Worm (Caenorhabditis elegans) whole organism, young adult: ENCODE data around the gene T26G10.5.

ENCODE experiments used
- B0019.2 ChIP-seq: fragments of 200-800 bp; sonication (Bioruptor generic); conservative IDR thresholded peaks from 2 replicates; pipeline ENCODE4 v1.3.6; 2022; ENCODE audit warnings: missing genetic modification reagents, missing genetic modification characterization, missing compliant biosample characterization
- B0336.3 ChIP-seq: fragments of 200-800 bp; sonication (Bioruptor generic); IDR thresholded peaks from 2 replicates; pipeline ENCODE4 v1.3.6; 2022; ENCODE audit warnings: missing genetic modification characterization, missing compliant biosample characterization
- D2030.7 ChIP-seq: fragments of 200-800 bp; sonication (Bioruptor generic); IDR thresholded peaks from 2 replicates; pipeline ENCODE4 v1.3.6; 2022; ENCODE audit warnings: missing genetic modification reagents, missing genetic modification characterization, missing compliant biosample characterization
- F22D6.2 ChIP-seq: sonication (generic microtip); optimal IDR thresholded peaks from 2 replicates; lab custom pipeline; 2016; ENCODE audit warnings: mild to moderate bottlenecking, missing genetic modification characterization, missing compliant biosample characterization
- F39B2.1 ChIP-seq: fragments of 200-800 bp; sonication (Bioruptor generic); IDR thresholded peaks from 2 replicates; pipeline ENCODE4 v1.3.6; 2022; ENCODE audit warnings: missing genetic modification reagents, missing genetic modification characterization, missing compliant biosample characterization
- F52B5.7 ChIP-seq: sonication (generic microtip); optimal IDR thresholded peaks from 2 replicates; lab custom pipeline; 2016; ENCODE audit warnings: mild to moderate bottlenecking, missing genetic modification characterization, missing compliant biosample characterization
- Y67H2A.10 ChIP-seq: fragments of 200-800 bp; sonication (Bioruptor generic); conservative IDR thresholded peaks from 2 replicates; pipeline ENCODE4 v1.3.6; 2022; ENCODE audit warnings: missing genetic modification reagents, missing genetic modification characterization, missing compliant biosample characterization
- Y79H2A.3 ChIP-seq: fragments of 200-800 bp; sonication (Bioruptor generic); conservative IDR thresholded peaks from 2 replicates; pipeline ENCODE4 v1.3.6; 2022; ENCODE audit warnings: missing genetic modification reagents, missing genetic modification characterization, missing compliant biosample characterization
- ama-1 ChIP-seq, 3 experiments: fragments of 150-350 bp in 1 of 3; sonication (generic microtip) in 2 of 3; optimal IDR thresholded peaks; 2 replicates each; lab custom pipeline; 2014 to 2018; ENCODE audit warnings: missing biosample characterization in 2 of 3, missing genetic modification characterization in 2 of 3, missing genetic modification reagents in 2 of 3
- atf-7 ChIP-seq: sonication (generic microtip); optimal IDR thresholded peaks from 2 replicates; lab custom pipeline; 2017; ENCODE audit warnings: mild to moderate bottlenecking, missing genetic modification characterization, missing compliant biosample characterization
- attf-3 ChIP-seq: fragments of 200-800 bp; sonication (Bioruptor generic); conservative IDR thresholded peaks from 2 replicates; pipeline ENCODE4 v1.3.6; 2022; ENCODE audit warnings: missing genetic modification reagents, missing genetic modification characterization, missing compliant biosample characterization
- attf-5 ChIP-seq: fragments of 200-800 bp; sonication (Bioruptor generic); optimal IDR thresholded peaks from 2 replicates; lab custom pipeline; 2018; ENCODE audit warnings: mild to moderate bottlenecking, missing genetic modification characterization, missing compliant biosample characterization
- attf-6 ChIP-seq: fragments of 200-800 bp; sonication (Bioruptor generic); IDR thresholded peaks from 2 replicates; pipeline ENCODE4 v1.3.6; 2022; ENCODE audit warnings: missing genetic modification reagents, missing genetic modification characterization, missing compliant biosample characterization
- cebp-2 ChIP-seq: fragments of 200-800 bp; sonication (Bioruptor generic); IDR thresholded peaks from 2 replicates; pipeline ENCODE4 v1.3.6; 2022; ENCODE audit warnings: missing genetic modification characterization, missing compliant biosample characterization
- ceh-100 ChIP-seq: fragments of 200-800 bp; sonication (Bioruptor generic); IDR thresholded peaks from 2 replicates; pipeline ENCODE4 v1.3.6; 2022; ENCODE audit warnings: missing genetic modification reagents, missing genetic modification characterization, missing compliant biosample characterization
- ceh-79 ChIP-seq: sonication (generic microtip); optimal IDR thresholded peaks from 2 replicates; lab custom pipeline; 2017; ENCODE audit warnings: mild to moderate bottlenecking, missing genetic modification characterization, missing compliant biosample characterization
- chd-7 ChIP-seq: sonication (generic microtip); optimal IDR thresholded peaks from 2 replicates; lab custom pipeline; 2016; ENCODE audit warnings: mild to moderate bottlenecking, missing genetic modification characterization, moderate library complexity, missing compliant biosample characterization
- dox-1 ChIP-seq: fragments of 200-800 bp; sonication (Bioruptor generic); IDR thresholded peaks from 2 replicates; pipeline ENCODE4 v1.3.6; 2022; ENCODE audit warnings: missing genetic modification reagents, missing genetic modification characterization, missing compliant biosample characterization
- dpl-1 ChIP-seq: fragments of 150-350 bp; optimal IDR thresholded peaks from 2 replicates; lab custom pipeline; 2014; ENCODE audit warnings: missing biosample characterization, missing genetic modification reagents, missing genetic modification characterization
- efl-1 ChIP-seq: fragments of 150-350 bp; optimal IDR thresholded peaks from 2 replicates; lab custom pipeline; 2014; ENCODE audit warnings: missing biosample characterization, missing genetic modification reagents, missing genetic modification characterization
- egl-18 ChIP-seq: fragments of 200-800 bp; sonication (Bioruptor generic); IDR thresholded peaks from 2 replicates; pipeline ENCODE4 v1.3.6; 2022; ENCODE audit warnings: missing genetic modification reagents, missing genetic modification characterization, missing compliant biosample characterization
- egrh-3 ChIP-seq: fragments of 200-800 bp; sonication (Bioruptor generic); IDR thresholded peaks from 2 replicates; pipeline ENCODE4 v1.3.6; 2022; ENCODE audit warnings: missing genetic modification reagents, missing genetic modification characterization, missing compliant biosample characterization
- ets-4 ChIP-seq: fragments of 200-800 bp; sonication (Bioruptor generic); optimal IDR thresholded peaks from 2 replicates; lab custom pipeline; 2018; ENCODE audit warnings: mild to moderate bottlenecking, missing genetic modification characterization, missing compliant biosample characterization
- lag-1 ChIP-seq: fragments of 200-800 bp; sonication (Bioruptor generic); IDR thresholded peaks from 2 replicates; pipeline ENCODE4 v1.3.6; 2022; ENCODE audit warnings: missing genetic modification reagents, missing genetic modification characterization, missing compliant biosample characterization
- let-526 ChIP-seq: fragments of 200-800 bp; sonication (Bioruptor generic); IDR thresholded peaks from 2 replicates; pipeline ENCODE4 v1.3.6; 2022; ENCODE audit warnings: missing genetic modification reagents, missing genetic modification characterization, missing compliant biosample characterization
- lin-40 ChIP-seq: sonication (generic microtip); optimal IDR thresholded peaks from 2 replicates; lab custom pipeline; 2016; ENCODE audit warnings: missing genetic modification characterization, mild to moderate bottlenecking, missing compliant biosample characterization, missing genotype, missing genetic modification reagents
- lin-54 ChIP-seq: fragments of 200-800 bp; sonication (Bioruptor generic); optimal IDR thresholded peaks from 2 replicates; lab custom pipeline; 2018; ENCODE audit warnings: mild to moderate bottlenecking, missing genetic modification characterization, missing compliant biosample characterization
- madf-3 ChIP-seq: fragments of 200-800 bp; sonication (Bioruptor generic); IDR thresholded peaks from 2 replicates; pipeline ENCODE4 v1.3.6; 2022; ENCODE audit warnings: missing genetic modification reagents, missing genetic modification characterization, missing compliant biosample characterization
- madf-6 ChIP-seq: fragments of 200-800 bp; sonication (Bioruptor generic); IDR thresholded peaks from 2 replicates; pipeline ENCODE4 v1.3.6; 2022; ENCODE audit warnings: missing genetic modification reagents, missing genetic modification characterization, missing compliant biosample characterization
- mes-4 ChIP-seq: sonication (generic microtip); optimal IDR thresholded peaks from 2 replicates; lab custom pipeline; 2016; ENCODE audit warnings: missing genotype, missing genetic modification characterization, missing compliant biosample characterization
- mxl-1 ChIP-seq: sonication (generic microtip); optimal IDR thresholded peaks from 2 replicates; lab custom pipeline; 2016; ENCODE audit warnings: missing genetic modification characterization, missing compliant biosample characterization
- nfyb-1 ChIP-seq: fragments of 200-800 bp; sonication (Bioruptor generic); IDR thresholded peaks from 2 replicates; pipeline ENCODE4 v1.3.6; 2022; ENCODE audit warnings: missing genetic modification reagents, missing genetic modification characterization, missing compliant biosample characterization
- nhr-80 ChIP-seq: sonication (generic microtip); optimal IDR thresholded peaks from 2 replicates; lab custom pipeline; 2016; ENCODE audit warnings: missing genetic modification characterization, missing compliant biosample characterization
- rec-8 ChIP-seq, 2 experiments: sonication (generic microtip); optimal IDR thresholded peaks; 2 replicates each; lab custom pipeline; 2016; ENCODE audit warnings: mild to moderate bottlenecking in 2 of 2, missing genetic modification characterization in 2 of 2, missing genetic modification reagents in 2 of 2, missing genotype in 2 of 2, missing biosample characterization in 1 of 2, missing compliant biosample characterization in 1 of 2, moderate library complexity in 1 of 2
- sptf-2 ChIP-seq: fragments of 200-800 bp; sonication (Bioruptor generic); optimal IDR thresholded peaks from 2 replicates; lab custom pipeline; 2018; ENCODE audit warnings: mild to moderate bottlenecking, missing genetic modification characterization, missing compliant biosample characterization
- tlf-1 ChIP-seq: fragments of 200-800 bp; sonication (Bioruptor generic); optimal IDR thresholded peaks from 2 replicates; lab custom pipeline; 2018; ENCODE audit warnings: mild to moderate bottlenecking, missing genetic modification characterization, missing compliant biosample characterization
- unc-62 ChIP-seq: fragments of 150-350 bp; optimal IDR thresholded peaks from 2 replicates; lab custom pipeline; 2014; ENCODE audit warnings: missing biosample characterization, missing genetic modification reagents, missing genetic modification characterization
- ztf-22 ChIP-seq: fragments of 200-800 bp; sonication (Bioruptor generic); optimal IDR thresholded peaks from 2 replicates; lab custom pipeline; 2018; ENCODE audit warnings: mild to moderate bottlenecking, missing genetic modification characterization, moderate library complexity, missing compliant biosample characterization
- ztf-26 ChIP-seq: sonication (generic microtip); optimal IDR thresholded peaks from 2 replicates; lab custom pipeline; 2017; ENCODE audit warnings: missing genetic modification characterization, missing compliant biosample characterization
- ztf-28 ChIP-seq: fragments of 200-800 bp; sonication (Bioruptor generic); IDR thresholded peaks from 2 replicates; pipeline ENCODE4 v1.3.6; 2022; ENCODE audit warnings: missing genetic modification reagents, missing genetic modification characterization, missing compliant biosample characterization
- ztf-3 ChIP-seq: fragments of 200-800 bp; sonication (Bioruptor generic); optimal IDR thresholded peaks from 2 replicates; lab custom pipeline; 2018; ENCODE audit warnings: mild to moderate bottlenecking, missing genetic modification characterization, missing compliant biosample characterization

T26G10.5 gene

DNA sequence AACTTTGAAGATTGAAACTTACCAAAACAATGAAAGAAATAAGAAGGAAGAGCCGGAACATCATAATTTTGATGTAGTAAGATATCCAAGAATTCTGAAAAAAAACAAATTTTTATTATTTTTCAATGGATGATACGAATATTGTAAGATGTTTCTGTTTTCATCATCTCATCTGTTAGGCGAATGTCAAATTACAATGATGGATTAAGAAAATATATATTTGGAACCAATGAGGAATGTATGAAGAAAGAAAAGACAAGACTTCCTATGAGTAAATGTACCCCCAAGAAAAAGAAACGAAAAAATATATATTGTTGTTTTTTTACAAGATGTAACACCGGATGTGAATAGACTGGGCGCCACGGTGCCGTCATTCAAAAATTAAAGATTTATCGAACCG is at the start of gene T26G10.5:
TSS of gene T26G10.5 (minus strand) at position 101 of the 400 bp plus-strand sequence.
- TF ChIP-seq unc-62 = no peak

DNA sequence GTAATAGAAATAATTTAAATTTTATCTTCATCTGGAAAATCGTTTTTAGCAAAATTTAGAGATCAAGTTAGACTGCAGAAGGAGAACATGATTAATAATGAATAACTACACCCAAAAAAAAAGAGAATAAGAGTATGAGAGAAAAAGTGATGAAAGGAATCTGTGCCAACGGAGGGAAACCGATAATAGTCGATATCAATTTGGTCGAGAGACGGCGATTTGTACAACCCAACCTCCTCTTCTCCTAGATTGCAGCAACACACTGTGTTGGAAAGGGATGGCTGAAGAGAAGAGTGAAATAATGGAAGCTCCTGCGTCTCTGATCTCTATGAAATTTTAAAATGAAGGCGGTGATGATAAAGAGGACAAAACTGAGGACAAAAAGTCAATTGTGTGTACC is 48.3 kb upstream of the T26G10.5 start:
- TF ChIP-seq attf-5 (GFP tag; lab: Kevin White, UChicago) = peak; percentile 34
- peak; percentile 30 for TF ChIP-seq ets-4 (GFP tag; lab: Kevin White, UChicago)
- peak; percentile 96 for TF ChIP-seq nhr-80 (tag; lab: Kevin White, UChicago)
- TF ChIP-seq ceh-100 (GFP tag; lab: Robert Waterston, UW) = no peak
- 0 out of 2 replicates have a peak, but pooled peaks have one; percentile 24 for TF ChIP-seq nfyb-1 (GFP tag; lab: Robert Waterston, UW)
- 0 out of 2 replicates have a peak, but pooled peaks have one; percentile 40 for TF ChIP-seq dox-1 (GFP tag; lab: Robert Waterston, UW)

DNA sequence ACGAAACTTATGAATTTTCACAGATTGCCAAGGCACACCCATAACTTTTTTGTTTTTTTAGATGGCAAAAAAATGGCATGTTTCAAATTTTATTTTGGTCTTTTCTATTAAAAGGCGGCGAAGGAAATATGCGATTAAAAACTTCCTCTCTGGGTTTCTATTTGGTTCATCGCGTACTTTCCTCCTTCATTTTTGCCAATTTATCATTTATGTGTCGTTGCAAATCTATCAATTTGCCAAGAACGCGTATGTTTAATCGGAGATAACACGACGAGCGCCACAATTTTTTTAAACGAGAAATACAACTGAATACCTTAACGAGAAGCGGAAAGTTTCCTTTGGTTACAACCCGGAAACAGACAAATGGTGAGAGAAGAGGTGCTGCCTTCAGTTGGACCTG is 46.3 kb upstream of the T26G10.5 start:
- no peak for TF ChIP-seq ama-1 (optimal IDR thresholded peaks at IDR 0.05; lab: Kevin White, UChicago)
- TF ChIP-seq ama-1 (GFP tag; optimal IDR thresholded peaks at IDR 0.05; lab: Kevin White, UChicago) = no peak
- TF ChIP-seq nhr-80 (tag; lab: Kevin White, UChicago) = peak; percentile 76

DNA sequence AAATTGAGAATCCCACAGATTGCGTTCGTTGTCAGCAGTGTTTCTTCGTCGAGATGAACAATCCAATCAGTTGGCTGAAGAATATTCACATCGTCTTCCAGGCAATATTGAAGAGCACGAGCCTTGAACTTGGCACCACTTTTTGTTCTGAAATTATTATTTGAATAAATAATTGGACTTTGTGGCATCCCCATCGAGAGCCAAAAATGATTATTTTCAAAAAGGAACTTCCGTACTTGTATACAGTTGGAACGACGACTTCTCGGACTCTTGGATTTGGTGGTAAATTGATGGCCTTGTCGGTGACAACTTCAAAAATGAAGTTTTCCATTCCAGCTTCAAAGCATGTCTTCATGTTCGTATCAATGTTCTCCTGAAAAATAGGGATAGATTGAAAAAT is 45.8 kb upstream of the T26G10.5 start:
- no peak for TF ChIP-seq D2030.7 (GFP tag; lab: Robert Waterston, UW)
- TF ChIP-seq lin-54 (GFP tag; lab: Kevin White, UChicago) = no peak
- TF ChIP-seq chd-7 (tag; lab: Kevin White, UChicago) = no peak
- TF ChIP-seq dpl-1 = no peak
- TF ChIP-seq ztf-26 (tag; lab: Kevin White, UChicago) = no peak

ce11 chrIII:9467857-9468256 is 41.7 kb upstream of the T26G10.5 start, which contains the start of gene tag-342:
TSS of gene tag-342 (plus strand) at chrIII:9468157.
- no peak for TF ChIP-seq ceh-100 (GFP tag; lab: Robert Waterston, UW)
- no peak for TF ChIP-seq cebp-2 (GFP tag; lab: Robert Waterston, UW)
- no peak for TF ChIP-seq let-526 (GFP tag; lab: Robert Waterston, UW)
- no peak for TF ChIP-seq ztf-3 (GFP tag; lab: Kevin White, UChicago)
- no peak for TF ChIP-seq F39B2.1 (GFP tag; lab: Robert Waterston, UW)
- no peak for TF ChIP-seq F22D6.2
- TF ChIP-seq mxl-1 = no peak
- no peak for TF ChIP-seq F52B5.7
- TF ChIP-seq Y67H2A.10 (GFP tag; lab: Robert Waterston, UW) = no peak
- no peak for TF ChIP-seq attf-6
- TF ChIP-seq efl-1 (GFP tag; lab: Kevin White, UChicago) = no peak
- TF ChIP-seq rec-8 (tag; optimal IDR thresholded peaks at IDR 0.05; lab: Kevin White, UChicago) = no peak
- no peak for TF ChIP-seq ceh-79 (tag; lab: Kevin White, UChicago)
- TF ChIP-seq, all 124 proteins: peak for 0

DNA sequence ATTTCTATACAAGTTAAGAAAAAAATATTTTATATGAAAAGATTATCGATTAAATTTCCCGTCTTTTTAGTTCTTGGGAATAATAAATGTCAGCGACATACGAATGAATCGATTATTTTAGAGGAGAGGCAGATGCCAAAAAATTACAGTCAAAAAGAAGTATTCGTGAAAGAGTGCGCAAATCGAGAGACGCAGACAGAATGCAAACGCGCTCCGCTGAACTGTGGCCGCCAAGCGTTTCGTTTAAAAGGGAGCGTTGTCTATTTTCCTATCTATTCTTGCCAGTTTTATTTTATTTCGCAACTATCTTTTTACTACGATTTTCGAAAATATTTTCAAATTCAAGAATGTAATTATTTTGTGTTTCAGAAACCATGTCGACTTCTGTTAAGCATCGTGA is 40.9 kb upstream of the T26G10.5 start, which contains the start of gene baf-1:
TSS of gene baf-1 (plus strand) at position 370 of the 400 bp plus-strand sequence.
- TF ChIP-seq atf-7 (tag; lab: Kevin White, UChicago) (peak; percentile 10), lag-1 (GFP tag; lab: Robert Waterston, UW) (no peak), ztf-28 (GFP tag; lab: Robert Waterston, UW) (no peak), egrh-3 (GFP tag; lab: Robert Waterston, UW) (no peak), B0336.3 (GFP tag; lab: Robert Waterston, UW) (0 out of 2 replicates have a peak, but pooled peaks have one; percentile 37), nhr-80 (tag; lab: Kevin White, UChicago) (peak; percentile 40), B0019.2 (GFP tag; lab: Robert Waterston, UW) (no peak), Y79H2A.3 (no peak), attf-3 (0 out of 2 replicates have a peak, but pooled peaks have one; percentile 28), efl-1 (GFP tag; lab: Kevin White, UChicago) (peak; percentile 20), egl-18 (no peak), mes-4 (tag; lab: Kevin White, UChicago) (no peak), attf-6 (no peak), ztf-26 (tag; lab: Kevin White, UChicago) (no peak), madf-3 (no peak), tlf-1 (peak; percentile 7), madf-6 (GFP tag; lab: Robert Waterston, UW) (peak; percentile 65), sptf-2 (GFP tag; lab: Kevin White, UChicago) (no peak), lin-40 (tag; lab: Kevin White, UChicago) (peak; percentile 50), ztf-22 (GFP tag; lab: Kevin White, UChicago) (no peak)
